Fruit fly (Drosophila melanogaster) whole organism, embryonic: ENCODE results near the gene CG33090.

Source experiments
- Awh ChIP-seq: fragments of 200-800 bp; sonication (Bioruptor generic); IDR thresholded peaks from 2 replicates; pipeline ENCODE4, ENCODE4 v1.3.6; 2022; ENCODE audit warnings: missing biosample characterization, missing genetic modification characterization
- Bteb2 ChIP-seq: fragments of 200-800 bp; sonication (Bioruptor generic); optimal IDR thresholded peaks from 2 replicates; lab custom pipeline; 2016; ENCODE audit warnings: missing biosample characterization, missing genetic modification characterization
- C15 ChIP-seq: fragments of 200-800 bp; sonication (Bioruptor generic); IDR thresholded peaks from 3 replicates; pipeline ENCODE4 v1.3.6; 2022; ENCODE audit warnings: missing biosample characterization, missing genetic modification characterization
- CG12299 ChIP-seq: fragments of 200-800 bp; sonication (Bioruptor generic); optimal IDR thresholded peaks from 2 replicates; lab custom pipeline; 2018; ENCODE audit warnings: missing biosample characterization, mild to moderate bottlenecking, missing genetic modification characterization
- CG12769 ChIP-seq: fragments of 200-800 bp; sonication (Bioruptor generic); optimal IDR thresholded peaks from 2 replicates; lab custom pipeline; 2019; ENCODE audit warnings: missing biosample characterization, mild to moderate bottlenecking, missing genetic modification characterization, moderate library complexity
- CG14441 ChIP-seq: fragments of 200-800 bp; sonication (Bioruptor generic); IDR thresholded peaks from 2 replicates; pipeline ENCODE4 v1.3.6; 2022; ENCODE audit warnings: missing biosample characterization, missing genetic modification characterization
- CG14667 ChIP-seq: fragments of 200-800 bp; sonication (Bioruptor generic); IDR thresholded peaks from 2 replicates; pipeline ENCODE4 v1.3.6; 2022; ENCODE audit warnings: missing biosample characterization, missing genetic modification characterization
- CG31441 ChIP-seq: fragments of 200-800 bp; sonication (Bioruptor generic); IDR thresholded peaks from 2 replicates; pipeline ENCODE4 v1.3.6; 2022; ENCODE audit warnings: missing biosample characterization, missing genetic modification characterization
- CG4328 ChIP-seq: fragments of 200-800 bp; sonication (Bioruptor generic); optimal IDR thresholded peaks from 3 replicates; lab custom pipeline; 2017; ENCODE audit warnings: missing biosample characterization, missing genetic modification reagents, missing genetic modification characterization
- CG4617 ChIP-seq: fragments of 200-800 bp; sonication (Bioruptor generic); optimal IDR thresholded peaks from 3 replicates; lab custom pipeline; 2016; ENCODE audit warnings: missing biosample characterization, missing genetic modification characterization, borderline replicate concordance
- CG7556 ChIP-seq: fragments of 200-800 bp; sonication (Bioruptor generic); optimal IDR thresholded peaks from 2 replicates; lab custom pipeline; 2017; ENCODE audit warnings: missing biosample characterization, mild to moderate bottlenecking, missing genetic modification characterization
- CTCF ChIP-seq: fragments of 200-800 bp; sonication (Bioruptor generic); optimal IDR thresholded peaks from 2 replicates; lab custom pipeline; 2017; ENCODE audit warnings: missing biosample characterization, mild to moderate bottlenecking, missing genetic modification characterization, moderate library complexity
- Dfd ChIP-seq, 2 experiments: fragments of >200 bp; optimal IDR thresholded peaks; 2 replicates each; lab custom pipeline; 2017; ENCODE audit warnings: missing biosample characterization in 2 of 2, missing genetic modification characterization in 2 of 2
- Drgx ChIP-seq: fragments of 200-800 bp; sonication (Bioruptor generic); IDR thresholded peaks from 2 replicates; pipeline ENCODE4 v1.3.6; 2022; ENCODE audit warnings: missing biosample characterization, missing genetic modification characterization
- E2f1 ChIP-seq: fragments of 200-800 bp; sonication (Bioruptor generic); IDR thresholded peaks from 2 replicates; pipeline ENCODE4 v1.3.6; 2022; ENCODE audit warnings: missing biosample characterization, missing genetic modification characterization
- Eip74EF ChIP-seq, 2 experiments: fragments of 200-800 bp in 1 of 2; fragments of >200 bp in 1 of 2; sonication (Bioruptor generic) in 1 of 2; optimal IDR thresholded peaks; 2 replicates each; lab custom pipeline; 2017 to 2019; ENCODE audit warnings: missing biosample characterization in 2 of 2, missing genetic modification characterization in 2 of 2, mild to moderate bottlenecking in 1 of 2, moderate library complexity in 1 of 2
- Fer2 ChIP-seq: fragments of 200-800 bp; sonication (Bioruptor generic); optimal IDR thresholded peaks from 2 replicates; lab custom pipeline; 2018; ENCODE audit warnings: missing biosample characterization, mild to moderate bottlenecking, missing genetic modification characterization, moderate library complexity
- Hr3 ChIP-seq: fragments of 200-800 bp; sonication (Bioruptor generic); optimal IDR thresholded peaks from 3 replicates; lab custom pipeline; 2016; ENCODE audit warnings: missing biosample characterization, missing genetic modification characterization
- MESR4 ChIP-seq: fragments of 200-800 bp; sonication (Bioruptor generic); optimal IDR thresholded peaks from 2 replicates; lab custom pipeline; 2018; ENCODE audit warnings: missing biosample characterization, mild to moderate bottlenecking, missing genetic modification characterization, moderate library complexity
- Meics ChIP-seq: fragments of 200-800 bp; sonication (Bioruptor generic); optimal IDR thresholded peaks from 2 replicates; lab custom pipeline; 2017; ENCODE audit warnings: missing biosample characterization, mild to moderate bottlenecking, missing genetic modification characterization
- Rx ChIP-seq: fragments of 200-800 bp; sonication (Bioruptor generic); IDR thresholded peaks from 2 replicates; pipeline ENCODE4 v1.3.6; 2022; ENCODE audit warnings: missing biosample characterization, missing genetic modification characterization
- Vsx1 ChIP-seq: fragments of 200-800 bp; sonication (Bioruptor generic); optimal IDR thresholded peaks from 2 replicates; lab custom pipeline; 2017; ENCODE audit warnings: missing biosample characterization, mild to moderate bottlenecking, missing genetic modification characterization, missing genetic modification reagents
- abd-A ChIP-seq: fragments of 200-800 bp; sonication (Bioruptor generic); optimal IDR thresholded peaks from 3 replicates; lab custom pipeline; 2019; ENCODE audit warnings: missing biosample characterization, mild to moderate bottlenecking, missing genetic modification characterization, moderate library complexity
- cato ChIP-seq: fragments of 200-800 bp; sonication (Bioruptor generic); optimal IDR thresholded peaks from 2 replicates; lab custom pipeline; 2016; ENCODE audit warnings: missing biosample characterization, missing genetic modification characterization, borderline replicate concordance
- chinmo ChIP-seq: fragments of 200-800 bp; sonication (Bioruptor generic); IDR thresholded peaks from 4 replicates; pipeline ENCODE4 v1.3.6; 2022; ENCODE audit warnings: missing biosample characterization, missing genetic modification characterization; ENCODE audit not compliant: partially characterized antibody
- da ChIP-seq: fragments of 200-800 bp; sonication (Bioruptor generic); optimal IDR thresholded peaks from 2 replicates; lab custom pipeline; 2016; ENCODE audit warnings: missing biosample characterization, missing genetic modification characterization
- grn ChIP-seq: fragments of 200-800 bp; sonication (Bioruptor generic); optimal IDR thresholded peaks from 3 replicates; lab custom pipeline; 2017; ENCODE audit warnings: missing biosample characterization, missing genetic modification characterization
- lilli ChIP-seq: fragments of 200-800 bp; sonication (Bioruptor generic); optimal IDR thresholded peaks from 3 replicates; lab custom pipeline; 2016; ENCODE audit warnings: missing biosample characterization, missing genetic modification characterization
- mirr ChIP-seq: fragments of 200-800 bp; sonication (Bioruptor generic); optimal IDR thresholded peaks from 3 replicates; lab custom pipeline; 2018; ENCODE audit warnings: missing biosample characterization, mild to moderate bottlenecking, missing genetic modification characterization
- nau ChIP-seq: fragments of 200-800 bp; sonication (Bioruptor generic); optimal IDR thresholded peaks from 3 replicates; lab custom pipeline; 2017; ENCODE audit warnings: missing biosample characterization, mild to moderate bottlenecking, missing genetic modification characterization, missing genetic modification reagents
- nom ChIP-seq: fragments of 200-800 bp; sonication (Bioruptor generic); optimal IDR thresholded peaks from 2 replicates; lab custom pipeline; 2017; ENCODE audit warnings: missing biosample characterization, missing genetic modification characterization, mild to moderate bottlenecking, moderate library complexity, missing genetic modification reagents
- oc ChIP-seq: fragments of 200-800 bp; sonication (Bioruptor generic); optimal IDR thresholded peaks from 2 replicates; lab custom pipeline; 2018; ENCODE audit warnings: missing biosample characterization, mild to moderate bottlenecking, missing genetic modification characterization, moderate library complexity
- otp ChIP-seq: fragments of 200-800 bp; sonication (Bioruptor generic); IDR thresholded peaks from 3 replicates; pipeline ENCODE4, ENCODE4 v1.3.6; 2022; ENCODE audit warnings: missing biosample characterization, missing genetic modification characterization
- pb ChIP-seq: fragments of 200-800 bp; sonication (Bioruptor generic); optimal IDR thresholded peaks from 3 replicates; lab custom pipeline; 2016; ENCODE audit warnings: missing biosample characterization, missing genetic modification characterization
- rib ChIP-seq: fragments of 200-800 bp; sonication (Bioruptor generic); IDR thresholded peaks from 2 replicates; pipeline ENCODE4 v1.3.6; 2022; ENCODE audit warnings: missing biosample characterization, missing genetic modification characterization
- run ChIP-seq: fragments of 200-800 bp; sonication (Bioruptor generic); optimal IDR thresholded peaks from 3 replicates; lab custom pipeline; 2018; ENCODE audit warnings: missing biosample characterization, mild to moderate bottlenecking, missing genetic modification characterization
- sd ChIP-seq: fragments of 200-800 bp; sonication (Bioruptor generic); optimal IDR thresholded peaks from 3 replicates; lab custom pipeline; 2018; ENCODE audit warnings: missing biosample characterization, mild to moderate bottlenecking, missing genetic modification characterization, moderate library complexity
- sens ChIP-seq: fragments of 200-800 bp; sonication (Bioruptor generic); peaks from one replicate; lab custom pipeline; 2016; ENCODE audit warnings: missing biosample characterization, missing genetic modification characterization
- trem ChIP-seq: fragments of 200-800 bp; optimal IDR thresholded peaks from 3 replicates; lab custom pipeline; 2019; ENCODE audit warnings: missing biosample characterization, mild to moderate bottlenecking, missing genetic modification characterization, moderate library complexity
- vvl ChIP-seq: fragments of 200-800 bp; sonication (Bioruptor generic); IDR thresholded peaks from 2 replicates; pipeline ENCODE4 v1.3.6; 2022; ENCODE audit warnings: missing biosample characterization, missing genetic modification characterization
- zfh2 ChIP-seq: fragments of 200-800 bp; sonication (Bioruptor generic); optimal IDR thresholded peaks from 2 replicates; lab custom pipeline; 2016; ENCODE audit warnings: missing biosample characterization, missing genetic modification characterization

CG33090 gene

dm6 chr2L:14373250-14373649 lies 39.3 kb downstream of the CG33090 start:
- TF ChIP-seq CG7556 = no peak
- peak in 1 of 2 experiments; percentile 83 for TF ChIP-seq Eip74EF (GFP tag; optimal IDR thresholded peaks at IDR 0.05; lab: Kevin White, UChicago)
- peak; percentile 51 for TF ChIP-seq sd (tag; lab: Kevin White, UChicago)
- peak; percentile 58 for TF ChIP-seq CG12769 (tag; lab: Kevin White, UChicago)
- peak; percentile 83 for TF ChIP-seq abd-A
- no peak for TF ChIP-seq zfh2 (GFP tag; lab: Kevin White, UChicago)
- TF ChIP-seq chinmo (GFP tag; lab: Robert Waterston, UW) = peak; percentile 64; the same call in 1 of the 4 replicates
- TF ChIP-seq E2f1 (GFP tag; lab: Robert Waterston, UW) = no peak
- peak; percentile 14; the same call in 1 of the 2 replicates for TF ChIP-seq Awh (GFP tag; lab: Robert Waterston, UW)
- 0 out of 3 replicates have a peak, but pooled peaks have one; percentile 16 for TF ChIP-seq C15 (GFP tag; lab: Robert Waterston, UW)
- TF ChIP-seq CG4617 = no peak
- no peak for TF ChIP-seq rib (GFP tag; lab: Robert Waterston, UW)
- TF ChIP-seq Meics (GFP tag; lab: Kevin White, UChicago) = no peak
- TF ChIP-seq lilli = no peak
- TF ChIP-seq CG12299 (tag; lab: Kevin White, UChicago) = no peak
- no peak for TF ChIP-seq Fer2 (tag; lab: Kevin White, UChicago)
- no peak for TF ChIP-seq CG31441
- TF ChIP-seq nom = no peak
- no peak for TF ChIP-seq CG14441 (GFP tag; lab: Robert Waterston, UW)
- no peak for TF ChIP-seq da (GFP tag; lab: Kevin White, UChicago)
- peak; percentile 68 for TF ChIP-seq oc (tag; lab: Kevin White, UChicago)
- TF ChIP-seq CG14667 (GFP tag; lab: Robert Waterston, UW) = no peak
- peak; percentile 12 for TF ChIP-seq CG4328 (GFP tag; lab: Kevin White, UChicago)
- TF ChIP-seq CTCF (GFP tag; lab: Kevin White, UChicago) = no peak
- TF ChIP-seq MESR4 (GFP tag; lab: Kevin White, UChicago) = no peak
- no peak for TF ChIP-seq Rx (GFP tag; lab: Robert Waterston, UW)
- no peak for TF ChIP-seq cato (GFP tag; lab: Kevin White, UChicago)
- TF ChIP-seq Drgx (GFP tag; lab: Robert Waterston, UW) = no peak
- no peak for TF ChIP-seq pb (GFP tag; lab: Kevin White, UChicago)
- peak; percentile 27 for TF ChIP-seq mirr
- TF ChIP-seq Bteb2 = no peak

dm6 chr2L:14374024-14374423 lies 40.1 kb downstream of the CG33090 start:
- TF ChIP-seq sd (tag; lab: Kevin White, UChicago) = peak; percentile 9
- TF ChIP-seq trem = no peak
- TF ChIP-seq grn = peak; percentile 27
- TF ChIP-seq abd-A = peak; percentile 63
- 0 out of 3 replicates have a peak, but pooled peaks have one; percentile 6 for TF ChIP-seq otp (GFP tag; lab: Robert Waterston, UW)
- TF ChIP-seq sens (GFP tag; lab: Kevin White, UChicago) = peak; percentile 62
- TF ChIP-seq nau = peak; percentile 27
- peak; percentile 95 for TF ChIP-seq Awh (GFP tag; lab: Robert Waterston, UW)
- TF ChIP-seq vvl (GFP tag; lab: Robert Waterston, UW) = peak; percentile 55
- TF ChIP-seq Vsx1 = peak; percentile 55
- TF ChIP-seq chinmo (GFP tag; lab: Robert Waterston, UW) = peak; percentile 79; the same call in 2 of the 4 replicates
- no peak for TF ChIP-seq Hr3 (GFP tag; lab: Kevin White, UChicago)
- no peak for TF ChIP-seq Dfd (GFP tag; optimal IDR thresholded peaks at IDR 0.05; lab: Kevin White, UChicago)
- peak; percentile 59 for TF ChIP-seq run (tag; lab: Kevin White, UChicago)
- TF ChIP-seq, all 482 proteins: peak for 11
